Fruit fly (Drosophila melanogaster) S2 (cell line): ENCODE measurements around the gene CG42766.

Experiments used
- CG8478 ChIP-seq: fragments of >200 bp; optimal IDR thresholded peaks from 2 replicates; lab custom pipeline; 2018
- CTCF ChIP-seq, 2 experiments: fragments of >200 bp; optimal IDR thresholded peaks; 2 replicates each; lab custom pipeline; 2018

- TF ChIP-seq CG8478 (lab: Kevin White, UChicago), result no peak
- no peak for TF ChIP-seq CTCF (optimal IDR thresholded peaks at IDR 0.05; lab: Kevin White, UChicago)
Observed at dm6 chrX:15991618-15992526, 15.2 kb downstream of the CG42766 start, which contains the start of the genes CG46312, eIF5 and exd.
